Worm (Caenorhabditis elegans) whole organism, L2 larva: ENCODE data around the gene nhr-57.

Source experiments
- aly-2 ChIP-seq: fragments of 150-350 bp; optimal IDR thresholded peaks from 2 replicates; lab custom pipeline; 2014; ENCODE audit warnings: missing biosample characterization, missing genetic modification characterization
- fos-1 ChIP-seq: fragments of 150-350 bp; optimal IDR thresholded peaks from 2 replicates; lab custom pipeline; 2014; ENCODE audit warnings: missing biosample characterization, missing genetic modification characterization
- lin-13 ChIP-seq: fragments of 150-350 bp; optimal IDR thresholded peaks from 2 replicates; lab custom pipeline; 2014; ENCODE audit warnings: missing biosample characterization, missing genetic modification reagents, missing genetic modification characterization
- lsy-2 ChIP-seq, 2 experiments: fragments of 150-350 bp in 1 of 2; sonication (generic microtip) in 1 of 2; optimal IDR thresholded peaks; 2 replicates each; lab custom pipeline; 2014 to 2017; ENCODE audit warnings: missing biosample characterization in 2 of 2, missing genetic modification characterization in 2 of 2
- nhr-11 ChIP-seq: fragments of 150-350 bp; optimal IDR thresholded peaks from 2 replicates; lab custom pipeline; 2014; ENCODE audit warnings: missing biosample characterization, missing genetic modification characterization
- nhr-12 ChIP-seq: fragments of 150-350 bp; optimal IDR thresholded peaks from 2 replicates; lab custom pipeline; 2014; ENCODE audit warnings: missing biosample characterization, missing genetic modification characterization
- sem-4 ChIP-seq: fragments of 150-350 bp; optimal IDR thresholded peaks from 2 replicates; lab custom pipeline; 2014; ENCODE audit warnings: missing biosample characterization, missing genetic modification reagents, missing genetic modification characterization
- skn-1 ChIP-seq: sonication (generic microtip); optimal IDR thresholded peaks from 2 replicates; lab custom pipeline; 2017; ENCODE audit warnings: missing biosample characterization, missing genetic modification characterization
- unc-39 ChIP-seq: fragments of 150-350 bp; optimal IDR thresholded peaks from 2 replicates; lab custom pipeline; 2014; ENCODE audit warnings: missing biosample characterization, missing genetic modification characterization
- unc-62 ChIP-seq: fragments of 150-350 bp; optimal IDR thresholded peaks from 2 replicates; lab custom pipeline; 2014; ENCODE audit warnings: missing biosample characterization, missing genetic modification reagents, missing genetic modification characterization

- TF ChIP-seq unc-62 (GFP tag; lab: Kevin White, UChicago): no peak
- no peak for TF ChIP-seq nhr-12 (tag; lab: Kevin White, UChicago)
- TF ChIP-seq unc-39 (tag; lab: Kevin White, UChicago): no peak
- TF ChIP-seq fos-1 (tag; lab: Kevin White, UChicago): no peak
- TF ChIP-seq skn-1 (tag; lab: Kevin White, UChicago): no peak
- no peak for TF ChIP-seq sem-4 (tag; lab: Kevin White, UChicago)
- no peak for TF ChIP-seq aly-2 (tag; lab: Kevin White, UChicago)
- no peak for TF ChIP-seq lsy-2 (tag; optimal IDR thresholded peaks at IDR 0.05; lab: Kevin White, UChicago)
- TF ChIP-seq lin-13: no peak
- TF ChIP-seq nhr-11 (tag; lab: Kevin White, UChicago): no peak
Observed at ce11 chrV:4082952-4083351, 48.7 kb upstream of the nhr-57 start, which contains the start of gene F38H12.5.
